Worm (Caenorhabditis elegans) whole organism, mixed stage, embryonic: ENCODE data around the gene C25H3.14.

Experiments
- ceh-39 ChIP-seq: fragments of 150-350 bp; optimal IDR thresholded peaks from 2 replicates; lab custom pipeline; 2014; ENCODE audit warnings: missing biosample characterization, missing genetic modification characterization
- cnd-1 ChIP-seq: fragments of 200-800 bp; sonication (Bioruptor generic); optimal IDR thresholded peaks from 2 replicates; lab custom pipeline; 2018; ENCODE audit warnings: mild to moderate bottlenecking, missing genetic modification characterization, missing compliant biosample characterization
- ham-2 ChIP-seq: fragments of 200-800 bp; sonication (Bioruptor generic); optimal IDR thresholded peaks from 2 replicates; lab custom pipeline; 2018; ENCODE audit warnings: mild to moderate bottlenecking, missing genetic modification characterization, missing compliant biosample characterization
- nhr-237 ChIP-seq: fragments of 150-350 bp; optimal IDR thresholded peaks from 2 replicates; lab custom pipeline; 2014; ENCODE audit warnings: missing biosample characterization, missing genetic modification characterization

DNA sequence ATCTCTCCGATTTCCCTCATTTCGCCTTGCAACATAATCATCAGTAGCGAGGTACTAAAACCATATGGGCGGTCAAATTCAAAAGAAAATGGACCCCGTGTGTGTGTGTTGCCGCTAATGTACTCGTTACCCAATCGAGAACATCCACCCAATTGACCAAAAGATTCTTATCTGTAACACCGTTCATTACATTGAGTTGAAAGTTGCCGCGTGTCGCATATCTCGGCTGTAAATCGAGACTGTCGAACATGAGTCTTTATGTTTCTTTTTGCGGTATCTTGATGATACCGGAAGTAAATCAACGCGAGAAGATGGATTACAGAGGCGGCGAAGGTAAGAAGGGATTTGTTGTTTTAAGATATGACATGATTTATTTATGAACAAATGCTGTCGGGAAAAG, 40.8 kb downstream of the C25H3.14 start:
- TF ChIP-seq ceh-39 (tag; lab: Kevin White, UChicago) (no peak), ham-2 (no peak), nhr-237 (tag; lab: Kevin White, UChicago) (no peak), cnd-1 (no peak)
